Worm (Caenorhabditis elegans): ENCODE data around the gene C05B5.17.

Gene C05B5.17

DNA sequence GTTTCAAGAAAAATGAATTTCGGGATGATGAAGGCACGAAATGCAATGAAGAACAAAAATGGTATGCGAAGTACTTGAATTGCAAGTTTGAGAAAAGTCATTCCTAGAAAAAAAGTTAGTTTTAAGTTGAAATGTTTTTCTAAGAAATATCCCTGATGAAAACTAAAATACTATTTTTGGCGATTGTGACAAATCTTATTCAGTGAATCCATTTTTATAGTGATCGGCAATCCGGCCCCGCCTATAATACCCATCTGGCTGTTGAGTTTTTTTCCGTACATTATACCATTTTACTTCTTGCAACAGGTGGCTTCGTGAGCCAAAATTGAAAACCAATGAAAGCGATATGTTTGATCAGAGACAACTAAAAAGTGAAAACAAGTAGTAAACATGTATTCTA lies at the start of gene C05B5.17:
Gene C05B5.17, minus strand, starts transcription at position 101 of the 400 bp plus-strand sequence.
- TF ChIP-seq pha-4 (tag; optimal IDR thresholded peaks at IDR 0.05) (no peak), snpc-4 (tag; optimal IDR thresholded peaks at IDR 0.05) (no peak), ztf-11 (tag; optimal IDR thresholded peaks at IDR 0.05) (no peak), nhr-28 (tag; optimal IDR thresholded peaks at IDR 0.05) (no peak), bed-3 (GFP tag; optimal IDR thresholded peaks at IDR 0.05) (no peak), ham-2 (GFP tag; optimal IDR thresholded peaks at IDR 0.05) (no peak), unc-39 (tag; optimal IDR thresholded peaks at IDR 0.05) (no peak), zip-8 (tag; optimal IDR thresholded peaks at IDR 0.05) (no peak), M03D4.4 (tag; optimal IDR thresholded peaks at IDR 0.05) (no peak), nhr-12 (tag; optimal IDR thresholded peaks at IDR 0.05) (no peak), nhr-76 (tag; optimal IDR thresholded peaks at IDR 0.05) (no peak), unc-120 (tag; optimal IDR thresholded peaks at IDR 0.05; ENCODE audit: poor library complexity, severe bottlenecking) (no peak), lin-32 (GFP tag; optimal IDR thresholded peaks at IDR 0.05) (no peak), nhr-237 (tag; optimal IDR thresholded peaks at IDR 0.05) (no peak), hlh-1 (tag; optimal IDR thresholded peaks at IDR 0.05) (no peak)

DNA sequence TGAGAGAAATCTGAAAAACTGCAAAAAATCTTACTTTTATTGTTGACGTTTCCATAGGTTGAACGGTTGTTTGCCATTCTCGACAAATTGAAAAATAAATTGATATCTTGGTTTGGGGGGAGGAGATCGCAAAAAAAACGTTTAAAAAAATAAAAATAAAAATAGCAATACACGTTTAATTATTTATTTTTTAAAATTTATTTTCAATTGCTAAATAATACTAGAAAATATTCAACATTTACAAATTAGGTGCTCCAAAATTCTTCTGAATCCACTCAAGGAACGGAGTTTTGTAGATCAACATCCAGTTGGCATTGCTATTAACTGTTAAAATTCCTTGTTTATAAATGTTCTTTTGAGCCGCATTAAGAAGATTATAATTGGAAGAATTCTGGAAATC lies 40.9 kb upstream of the C05B5.17 start, which contains the start of gene T16G12.7:
Gene T16G12.7, minus strand, starts transcription at position 101 of the 400 bp plus-strand sequence.
- TF ChIP-seq drap-1 (GFP tag; optimal IDR thresholded peaks at IDR 0.05), result no peak

DNA sequence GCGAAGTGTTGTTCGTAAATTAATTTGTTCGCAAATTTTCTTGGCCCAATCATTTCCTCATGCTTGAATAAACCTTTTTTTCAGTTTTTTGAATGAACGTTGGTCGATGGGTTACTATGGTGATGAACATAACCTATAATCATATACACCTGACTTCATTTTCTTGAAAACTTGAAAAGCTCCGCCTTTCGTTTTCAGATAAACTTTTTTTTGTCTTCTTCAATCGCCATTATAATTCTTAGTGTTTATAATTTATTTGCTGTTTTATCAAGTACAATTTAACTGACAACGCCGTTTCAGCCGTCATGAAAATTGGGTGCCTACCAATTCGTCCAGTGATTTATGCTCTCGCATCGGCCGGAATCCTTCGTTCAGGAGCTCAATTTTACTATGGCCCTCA lies 38.0 kb upstream of the C05B5.17 start, which contains the start of gene M04D8.7:
Gene M04D8.7, plus strand, starts transcription at position 301 of the 400 bp plus-strand sequence.
- TF ChIP-seq blmp-1 (tag; optimal IDR thresholded peaks at IDR 0.05) (no peak), nhr-12 (tag; optimal IDR thresholded peaks at IDR 0.05) (no peak)

DNA sequence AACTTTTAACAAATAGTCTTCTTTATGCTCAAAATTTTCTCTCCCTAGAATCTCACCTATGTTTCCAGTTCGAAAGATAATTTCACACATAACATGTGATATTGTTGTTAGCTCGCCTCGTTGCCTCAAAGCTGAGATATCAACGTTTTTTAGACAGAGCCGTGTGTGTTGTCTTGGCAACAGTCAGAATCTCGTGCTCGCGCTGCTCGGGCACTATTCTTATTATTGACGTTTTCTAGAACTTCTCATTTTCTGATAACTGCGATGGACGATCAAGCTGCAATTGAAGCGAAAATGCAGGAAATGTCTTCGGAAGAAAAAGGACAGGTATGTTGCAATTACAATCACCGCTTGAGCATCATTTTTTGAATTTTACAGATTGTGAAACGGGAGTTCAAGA lies 36.6 kb upstream of the C05B5.17 start, which contains the start of gene xbx-3:
Gene xbx-3, plus strand, starts transcription at position 163 of the 400 bp plus-strand sequence.
- TF ChIP-seq ceh-39 (tag; optimal IDR thresholded peaks at IDR 0.05) (no peak), unc-39 (tag; optimal IDR thresholded peaks at IDR 0.05) (no peak)

DNA sequence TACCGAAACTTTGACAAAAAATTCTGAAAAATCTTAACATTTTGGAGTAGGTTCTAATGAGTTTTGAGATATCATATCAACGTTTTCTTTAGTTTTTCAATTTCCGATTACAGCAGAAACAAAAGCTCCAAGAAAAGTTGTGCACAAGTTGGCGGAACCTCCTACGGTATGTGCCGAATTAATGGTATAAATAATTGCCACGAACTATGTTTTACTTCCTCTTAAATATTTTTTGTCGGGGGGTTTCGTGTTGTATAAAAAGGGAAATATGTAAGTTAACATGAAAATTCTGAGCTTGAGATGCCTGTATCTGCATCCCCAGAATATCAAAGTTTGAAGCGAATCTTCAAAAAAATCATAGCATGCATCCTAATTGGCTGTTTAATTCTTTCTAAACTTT lies 34.7 kb upstream of the C05B5.17 start, which contains the start of gene M04D8.8:
Gene M04D8.8, plus strand, starts transcription at position 301 of the 400 bp plus-strand sequence.
- no peak for TF ChIP-seq ztf-11 (tag; optimal IDR thresholded peaks at IDR 0.05)
- no peak for TF ChIP-seq mep-1 (tag; optimal IDR thresholded peaks at IDR 0.05)
- TF ChIP-seq ceh-83 (GFP tag; optimal IDR thresholded peaks at IDR 0.05), result no peak
- TF ChIP-seq M03D4.4 (tag; optimal IDR thresholded peaks at IDR 0.05), result no peak
- no peak for TF ChIP-seq ham-2 (GFP tag; optimal IDR thresholded peaks at IDR 0.05)
- TF ChIP-seq ceh-43 (GFP tag; optimal IDR thresholded peaks at IDR 0.05), result no peak
- TF ChIP-seq cnd-1 (tag; optimal IDR thresholded peaks at IDR 0.05), result no peak
- no peak for TF ChIP-seq snpc-4 (tag; optimal IDR thresholded peaks at IDR 0.05)

DNA sequence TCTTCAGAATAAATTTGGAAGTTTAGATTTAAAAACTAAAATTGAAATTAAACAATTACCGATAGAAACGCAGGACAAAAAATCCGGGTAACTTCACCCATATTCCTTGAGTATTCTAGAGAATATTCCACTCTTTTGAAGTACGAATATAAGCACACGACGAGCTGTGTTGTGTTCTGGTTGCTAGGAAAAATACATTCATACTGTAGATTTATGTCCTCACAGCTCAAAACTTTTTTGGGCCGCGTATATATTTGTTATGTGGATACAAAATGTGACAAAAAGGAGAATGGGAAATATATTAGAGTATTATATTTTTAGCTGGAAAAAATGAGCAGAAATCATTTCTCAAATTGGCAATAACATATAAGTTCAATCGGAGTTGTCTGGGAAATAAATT lies 34.1 kb upstream of the C05B5.17 start, which contains the start of gene M04D8.5:
Gene M04D8.5, minus strand, starts transcription at position 101 of the 400 bp plus-strand sequence.
- TF ChIP-seq drap-1 (GFP tag; optimal IDR thresholded peaks at IDR 0.05) (no peak), pha-4 (tag; optimal IDR thresholded peaks at IDR 0.05) (no peak), ceh-43 (GFP tag; optimal IDR thresholded peaks at IDR 0.05) (no peak), ham-2 (GFP tag; optimal IDR thresholded peaks at IDR 0.05) (no peak), bed-3 (GFP tag; optimal IDR thresholded peaks at IDR 0.05) (no peak), lin-32 (GFP tag; optimal IDR thresholded peaks at IDR 0.05) (no peak), mls-2 (tag; optimal IDR thresholded peaks at IDR 0.05) (no peak)

DNA sequence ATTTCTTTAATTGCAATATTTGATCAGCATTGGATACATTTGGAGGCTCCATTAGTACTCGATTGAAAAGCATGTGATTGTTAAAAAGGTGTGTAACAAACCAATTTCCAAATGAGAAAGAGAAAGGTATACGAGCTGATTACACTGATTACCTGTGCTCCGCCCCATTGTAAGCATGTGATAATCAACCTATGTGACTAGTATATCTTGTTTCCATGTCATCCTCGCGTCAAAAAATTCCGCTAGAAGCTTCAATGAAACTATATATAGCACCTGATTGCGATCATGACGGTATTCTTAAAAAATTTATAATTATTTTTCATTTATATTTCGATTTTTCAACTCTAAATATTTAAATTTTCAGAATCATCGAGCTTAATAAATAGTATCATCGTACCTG lies 31.4 kb upstream of the C05B5.17 start, which contains the start of gene M04D8.4:
Gene M04D8.4, minus strand, starts transcription at position 101 of the 400 bp plus-strand sequence.
- no peak for TF ChIP-seq ceh-39 (tag; optimal IDR thresholded peaks at IDR 0.05)
- no peak for TF ChIP-seq snpc-4 (tag; optimal IDR thresholded peaks at IDR 0.05)
- no peak for TF ChIP-seq unc-120 (tag; optimal IDR thresholded peaks at IDR 0.05; ENCODE audit: poor library complexity, severe bottlenecking)
- TF ChIP-seq nhr-76 (tag; optimal IDR thresholded peaks at IDR 0.05), result no peak
- no peak for TF ChIP-seq nhr-2 (tag; optimal IDR thresholded peaks at IDR 0.05)

DNA sequence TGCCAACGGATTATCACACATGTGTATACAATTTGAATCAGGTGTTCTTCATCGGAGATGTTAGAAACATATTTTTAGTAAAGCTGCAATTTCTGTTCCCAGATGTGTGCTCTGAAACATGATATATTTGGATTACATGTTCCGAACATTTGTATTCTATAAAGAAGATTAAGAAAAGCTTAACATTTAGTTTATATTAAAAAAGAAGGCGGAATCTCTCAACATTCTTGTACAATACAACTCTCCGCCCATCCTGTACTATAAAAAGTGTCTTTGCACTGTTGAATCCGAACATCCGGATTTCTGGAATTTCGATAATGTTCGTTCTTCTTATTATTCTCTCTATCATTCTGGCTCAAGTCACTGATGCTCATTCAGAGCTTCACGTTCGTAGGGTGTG lies 28.8 kb upstream of the C05B5.17 start, which contains the start of gene ins-23:
Gene ins-23, plus strand, starts transcription at position 301 of the 400 bp plus-strand sequence.
- TF ChIP-seq snpc-4 (tag; optimal IDR thresholded peaks at IDR 0.05), result no peak
- TF ChIP-seq mep-1 (tag; optimal IDR thresholded peaks at IDR 0.05), result no peak
- no peak for TF ChIP-seq drap-1 (GFP tag; optimal IDR thresholded peaks at IDR 0.05)
- no peak for TF ChIP-seq ces-1 (GFP tag; optimal IDR thresholded peaks at IDR 0.05)

Measured in whole organism, mixed stage, embryonic.